Worm (Caenorhabditis elegans) whole organism, mixed stage, embryonic: Measurements from ENCODE around the gene sqv-1.
A peak's percentile ranks its signal among the peaks of the same experiment; 100 is the strongest.

Experiments
- bed-3 ChIP-seq: fragments of 200-800 bp; sonication (Bioruptor generic); optimal IDR thresholded peaks from 3 replicates; lab custom pipeline; 2018; ENCODE audit warnings: mild to moderate bottlenecking, missing genetic modification characterization, moderate library complexity, missing compliant biosample characterization
- blmp-1 ChIP-seq: fragments of 150-350 bp; optimal IDR thresholded peaks from 2 replicates; lab custom pipeline; 2014; ENCODE audit warnings: missing biosample characterization, missing genetic modification characterization
- nhr-237 ChIP-seq: fragments of 150-350 bp; optimal IDR thresholded peaks from 2 replicates; lab custom pipeline; 2014; ENCODE audit warnings: missing biosample characterization, missing genetic modification characterization
- snpc-4 ChIP-seq: fragments of 150-350 bp; optimal IDR thresholded peaks from 2 replicates; lab custom pipeline; 2014; ENCODE audit warnings: missing biosample characterization, missing genetic modification characterization
- unc-39 ChIP-seq: fragments of 150-350 bp; optimal IDR thresholded peaks from 2 replicates; lab custom pipeline; 2014; ENCODE audit warnings: missing biosample characterization, missing genetic modification characterization
- unc-62 ChIP-seq: fragments of 150-350 bp; optimal IDR thresholded peaks from 2 replicates; lab custom pipeline; 2014; ENCODE audit warnings: missing biosample characterization, missing genetic modification reagents, missing genetic modification characterization

DNA sequence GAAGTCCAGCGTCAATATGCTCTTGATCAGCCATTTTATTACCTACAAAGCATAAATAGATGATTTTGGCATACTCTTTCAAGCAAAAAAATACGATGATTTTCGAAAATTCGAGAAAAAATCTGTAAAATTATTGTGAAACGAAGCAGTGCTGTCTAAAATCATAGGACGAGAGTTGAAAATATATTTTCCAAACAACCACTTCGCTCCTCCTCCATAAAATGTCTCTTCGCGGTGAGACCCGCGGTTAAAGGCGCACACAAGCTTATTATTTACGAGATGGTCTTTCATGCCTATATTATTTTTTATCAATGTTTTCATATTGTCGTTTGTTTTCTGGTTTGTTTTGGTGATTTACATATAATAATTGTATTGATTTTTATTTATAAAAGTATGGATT lies 18.4 kb downstream of the sqv-1 start, which contains the start of gene nap-1:
- no peak for TF ChIP-seq unc-39
- TF ChIP-seq nhr-237 (tag; lab: Kevin White, UChicago): peak; percentile 31
- TF ChIP-seq unc-62 (GFP tag; lab: Kevin White, UChicago): no peak
- no peak for TF ChIP-seq snpc-4
- TF ChIP-seq blmp-1: no peak
- TF ChIP-seq bed-3: no peak
